Fruit fly (Drosophila melanogaster) whole organism, embryonic: ENCODE results near the gene nol.

Experiments used
- ATbp ChIP-seq: fragments of 200-800 bp; sonication (Bioruptor generic); optimal IDR thresholded peaks from 2 replicates; lab custom pipeline; 2017; ENCODE audit warnings: missing biosample characterization, mild to moderate bottlenecking, missing genetic modification characterization, missing genetic modification reagents
- CG11723 ChIP-seq: fragments of 200-800 bp; sonication (Bioruptor generic); optimal IDR thresholded peaks from 2 replicates; lab custom pipeline; 2017; ENCODE audit warnings: missing biosample characterization, mild to moderate bottlenecking, missing genetic modification characterization
- CG12219 ChIP-seq: fragments of 200-800 bp; sonication (Bioruptor generic); optimal IDR thresholded peaks from 3 replicates; lab custom pipeline; 2018; ENCODE audit warnings: missing biosample characterization, mild to moderate bottlenecking, missing genetic modification characterization
- CG12299 ChIP-seq: fragments of 200-800 bp; sonication (Bioruptor generic); optimal IDR thresholded peaks from 2 replicates; lab custom pipeline; 2018; ENCODE audit warnings: missing biosample characterization, mild to moderate bottlenecking, missing genetic modification characterization
- CG14710 ChIP-seq: fragments of 200-800 bp; sonication (Bioruptor generic); optimal IDR thresholded peaks from 3 replicates; lab custom pipeline; 2019; ENCODE audit warnings: missing biosample characterization, mild to moderate bottlenecking, missing genetic modification characterization, moderate library complexity
- CG15011 ChIP-seq: fragments of 200-800 bp; sonication (Bioruptor generic); optimal IDR thresholded peaks from 3 replicates; lab custom pipeline; 2018; ENCODE audit warnings: missing biosample characterization, mild to moderate bottlenecking, missing genetic modification characterization
- CG16779 ChIP-seq: fragments of 200-800 bp; sonication (Bioruptor generic); IDR thresholded peaks from 2 replicates; pipeline ENCODE4 v1.3.6; 2022; ENCODE audit warnings: missing biosample characterization, missing genetic modification characterization
- CG17359 ChIP-seq: fragments of 200-800 bp; sonication (Bioruptor generic); optimal IDR thresholded peaks from 3 replicates; lab custom pipeline; 2018; ENCODE audit warnings: missing biosample characterization, mild to moderate bottlenecking, missing genetic modification characterization, moderate library complexity
- CG17361 ChIP-seq: fragments of 200-800 bp; sonication (Bioruptor generic); IDR thresholded peaks from 3 replicates; pipeline ENCODE4 v1.3.6; 2022; ENCODE audit warnings: missing biosample characterization, missing genetic modification characterization
- CG2116 ChIP-seq: fragments of 200-800 bp; sonication (Bioruptor generic); optimal IDR thresholded peaks from 3 replicates; lab custom pipeline; 2018; ENCODE audit warnings: missing biosample characterization, mild to moderate bottlenecking, missing genetic modification characterization
- CG2875 ChIP-seq: fragments of 200-800 bp; sonication (Bioruptor generic); optimal IDR thresholded peaks from 2 replicates; lab custom pipeline; 2017; ENCODE audit warnings: missing biosample characterization, mild to moderate bottlenecking, missing genetic modification characterization, missing genetic modification reagents
- CG3163 ChIP-seq: fragments of 200-800 bp; sonication (Bioruptor generic); optimal IDR thresholded peaks from 3 replicates; lab custom pipeline; 2016; ENCODE audit warnings: missing biosample characterization, missing genetic modification characterization
- CG3407 ChIP-seq: fragments of 200-800 bp; sonication (Bioruptor generic); optimal IDR thresholded peaks from 2 replicates; lab custom pipeline; 2018; ENCODE audit warnings: missing biosample characterization, mild to moderate bottlenecking, missing genetic modification characterization
- CG4707 ChIP-seq: fragments of 200-800 bp; sonication (Bioruptor generic); optimal IDR thresholded peaks from 2 replicates; lab custom pipeline; 2018; ENCODE audit warnings: missing biosample characterization, mild to moderate bottlenecking, missing genetic modification characterization, moderate library complexity
- CG5245 ChIP-seq: fragments of 200-800 bp; sonication (Bioruptor generic); optimal IDR thresholded peaks from 3 replicates; lab custom pipeline; 2016; ENCODE audit warnings: missing biosample characterization, missing genetic modification characterization
- CG6272 ChIP-seq: fragments of 200-800 bp; sonication (Bioruptor generic); IDR thresholded peaks from 2 replicates; pipeline ENCODE4 v1.3.6; 2022; ENCODE audit warnings: missing biosample characterization, missing genetic modification characterization
- CG7839 ChIP-seq: fragments of 200-800 bp; sonication (Bioruptor generic); optimal IDR thresholded peaks from 3 replicates; lab custom pipeline; 2018; ENCODE audit warnings: missing biosample characterization, mild to moderate bottlenecking, missing genetic modification characterization, moderate library complexity
- CG9437 ChIP-seq: fragments of 200-800 bp; sonication (Bioruptor generic); optimal IDR thresholded peaks from 2 replicates; lab custom pipeline; 2018; ENCODE audit warnings: missing biosample characterization, mild to moderate bottlenecking, missing genetic modification characterization
- CG9876 ChIP-seq: fragments of 200-800 bp; sonication (Bioruptor generic); optimal IDR thresholded peaks from 2 replicates; lab custom pipeline; 2016; ENCODE audit warnings: missing biosample characterization, missing genetic modification characterization
- CG9932 ChIP-seq: fragments of 200-800 bp; sonication (Bioruptor generic); IDR thresholded peaks from 2 replicates; pipeline ENCODE4 v1.3.6; 2022; ENCODE audit warnings: missing biosample characterization, missing genetic modification characterization
- CoRest ChIP-seq: fragments of 200-800 bp; sonication (Bioruptor generic); optimal IDR thresholded peaks from 3 replicates; lab custom pipeline; 2018; ENCODE audit warnings: missing biosample characterization, mild to moderate bottlenecking, missing genetic modification characterization, moderate library complexity
- CrebB ChIP-seq: fragments of 200-800 bp; sonication (Bioruptor generic); optimal IDR thresholded peaks from 3 replicates; lab custom pipeline; 2018; ENCODE audit warnings: missing biosample characterization, mild to moderate bottlenecking, missing genetic modification characterization
- Deaf1 ChIP-seq: fragments of 200-800 bp; optimal IDR thresholded peaks from 3 replicates; lab custom pipeline; 2019; ENCODE audit warnings: missing biosample characterization, mild to moderate bottlenecking, missing genetic modification characterization, moderate library complexity
- Doc3 ChIP-seq: fragments of 200-800 bp; sonication (Bioruptor generic); IDR thresholded peaks from 3 replicates; pipeline ENCODE4 v1.3.6; 2022; ENCODE audit warnings: missing biosample characterization, missing genetic modification characterization; ENCODE audit not compliant: partially characterized antibody
- Dref ChIP-seq: fragments of 200-800 bp; sonication (Bioruptor generic); IDR thresholded peaks from 2 replicates; pipeline ENCODE4 v1.3.6; 2022; ENCODE audit warnings: missing biosample characterization, missing genetic modification characterization
- ERR ChIP-seq: fragments of 200-800 bp; sonication (Bioruptor generic); optimal IDR thresholded peaks from 2 replicates; lab custom pipeline; 2016; ENCODE audit warnings: missing biosample characterization, missing genetic modification characterization
- Fer3 ChIP-seq: fragments of 200-800 bp; sonication (Bioruptor generic); optimal IDR thresholded peaks from 2 replicates; lab custom pipeline; 2018; ENCODE audit warnings: missing biosample characterization, mild to moderate bottlenecking, missing genetic modification characterization, moderate library complexity
- Jarid2 ChIP-seq: fragments of 200-800 bp; sonication (Bioruptor generic); optimal IDR thresholded peaks from 3 replicates; lab custom pipeline; 2017; ENCODE audit warnings: mild to moderate bottlenecking, missing biosample characterization, missing genetic modification reagents, missing genetic modification characterization
- Lpt ChIP-seq: fragments of >200 bp; optimal IDR thresholded peaks from 2 replicates; lab custom pipeline; 2018; ENCODE audit warnings: missing biosample characterization, missing genetic modification characterization
- MESR4 ChIP-seq: fragments of 200-800 bp; sonication (Bioruptor generic); optimal IDR thresholded peaks from 2 replicates; lab custom pipeline; 2018; ENCODE audit warnings: missing biosample characterization, mild to moderate bottlenecking, missing genetic modification characterization, moderate library complexity
- dati ChIP-seq: fragments of 200-800 bp; sonication (Bioruptor generic); IDR thresholded peaks from 2 replicates; pipeline ENCODE4 v1.3.6; 2022; ENCODE audit warnings: missing biosample characterization, missing genetic modification characterization
- dm ChIP-seq: fragments of 200-800 bp; sonication (Bioruptor generic); optimal IDR thresholded peaks from 3 replicates; lab custom pipeline; 2016; ENCODE audit warnings: missing biosample characterization, missing genetic modification characterization
- dysf ChIP-seq: fragments of 200-800 bp; sonication (Bioruptor generic); IDR thresholded peaks from 3 replicates; pipeline ENCODE4 v1.3.6; 2022; ENCODE audit warnings: missing biosample characterization, missing genetic modification characterization
- en ChIP-seq: fragments of 200-800 bp; sonication (Bioruptor generic); optimal IDR thresholded peaks from 2 replicates; lab custom pipeline; 2016; ENCODE audit warnings: missing biosample characterization, missing genetic modification characterization
- grau ChIP-seq: fragments of 200-800 bp; optimal IDR thresholded peaks from 3 replicates; lab custom pipeline; 2019; ENCODE audit warnings: missing biosample characterization, mild to moderate bottlenecking, missing genetic modification characterization, moderate library complexity
- grn ChIP-seq: fragments of 200-800 bp; sonication (Bioruptor generic); optimal IDR thresholded peaks from 3 replicates; lab custom pipeline; 2017; ENCODE audit warnings: missing biosample characterization, missing genetic modification characterization
- h ChIP-seq: fragments of >200 bp; optimal IDR thresholded peaks from 2 replicates; lab custom pipeline; 2017
- ind ChIP-seq: fragments of 200-800 bp; sonication (Bioruptor generic); optimal IDR thresholded peaks from 3 replicates; lab custom pipeline; 2016; ENCODE audit warnings: missing biosample characterization, missing genetic modification characterization
- inv ChIP-seq: fragments of 200-800 bp; sonication (Bioruptor generic); IDR thresholded peaks from 2 replicates; pipeline ENCODE4 v1.3.6; 2022; ENCODE audit warnings: missing biosample characterization, missing genetic modification characterization; ENCODE audit not compliant: partially characterized antibody
- lmd ChIP-seq: fragments of 200-800 bp; sonication (Bioruptor generic); IDR thresholded peaks from 2 replicates; pipeline ENCODE4 v1.3.6; 2022; ENCODE audit warnings: missing biosample characterization, missing genetic modification characterization
- lov ChIP-seq, 2 experiments: fragments of 200-800 bp in 1 of 2; fragments of >200 bp in 1 of 2; sonication (Bioruptor generic) in 1 of 2; IDR thresholded peaks in 1 of 2; optimal IDR thresholded peaks in 1 of 2; 2 replicates in 1 of 2; 3 replicates in 1 of 2; pipeline versions ENCODE4 v1.3.6 to Lab custom; 2017 to 2022; ENCODE audit warnings: missing biosample characterization in 1 of 2, missing genetic modification characterization in 1 of 2
- mam ChIP-seq: fragments of 200-800 bp; sonication (Bioruptor generic); optimal IDR thresholded peaks from 3 replicates; lab custom pipeline; 2016; ENCODE audit warnings: missing biosample characterization, missing genetic modification characterization
- pfk ChIP-seq: fragments of 200-800 bp; sonication (Bioruptor generic); optimal IDR thresholded peaks from 2 replicates; lab custom pipeline; 2018; ENCODE audit warnings: missing biosample characterization, mild to moderate bottlenecking, missing genetic modification characterization, moderate library complexity
- sens-2 ChIP-seq: fragments of 200-800 bp; sonication (Bioruptor generic); IDR thresholded peaks from 2 replicates; pipeline ENCODE4 v1.3.6; 2022; ENCODE audit warnings: missing biosample characterization, missing genetic modification characterization
- sisA ChIP-seq: fragments of 200-800 bp; sonication (Bioruptor generic); IDR thresholded peaks from 2 replicates; pipeline ENCODE4 v1.3.6; 2022; ENCODE audit warnings: missing biosample characterization, missing genetic modification characterization
- toy ChIP-seq: fragments of 200-800 bp; sonication (Bioruptor generic); IDR thresholded peaks from 2 replicates; pipeline ENCODE4 v1.3.6; 2022; ENCODE audit warnings: missing biosample characterization, missing genetic modification characterization
- trem ChIP-seq: fragments of 200-800 bp; optimal IDR thresholded peaks from 3 replicates; lab custom pipeline; 2019; ENCODE audit warnings: missing biosample characterization, mild to moderate bottlenecking, missing genetic modification characterization, moderate library complexity
- unpg ChIP-seq: fragments of 200-800 bp; sonication (Bioruptor generic); optimal IDR thresholded peaks from 3 replicates; lab custom pipeline; 2018; ENCODE audit warnings: missing biosample characterization, mild to moderate bottlenecking, missing genetic modification characterization, moderate library complexity
- z ChIP-seq: fragments of 200-800 bp; sonication (Bioruptor generic); IDR thresholded peaks from 3 replicates; pipeline ENCODE4 v1.3.6; 2022; ENCODE audit warnings: missing biosample characterization, missing genetic modification characterization
- zf30C ChIP-seq: fragments of 200-800 bp; sonication (Bioruptor generic); optimal IDR thresholded peaks from 3 replicates; lab custom pipeline; 2018; ENCODE audit warnings: missing biosample characterization, mild to moderate bottlenecking, missing genetic modification characterization

Gene nol

DNA sequence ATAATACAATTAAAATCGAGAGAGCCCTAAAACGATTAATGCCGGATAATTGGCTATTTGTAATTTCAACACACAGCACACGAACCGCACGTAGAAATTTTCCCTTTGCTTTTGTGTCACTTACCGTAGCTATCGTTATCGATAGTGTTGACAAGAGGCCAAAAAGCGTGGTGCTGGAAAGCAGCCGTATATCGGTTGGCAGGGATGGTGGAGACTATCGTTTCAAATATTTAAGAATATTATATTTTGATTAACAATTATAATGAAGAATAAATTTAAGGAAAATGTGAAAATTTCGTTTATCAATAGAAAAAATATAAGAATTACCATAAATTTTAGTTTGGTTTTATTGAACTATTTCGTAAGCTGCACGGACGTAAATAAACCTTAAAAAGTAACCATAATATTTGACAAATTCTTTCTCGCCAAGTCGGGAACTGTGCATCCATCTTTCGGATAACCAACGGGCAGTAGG, 37.6 kb upstream of the nol start, which contains the start of gene JIL-1 (continued):
- TF ChIP-seq CG15011 (no peak), Jarid2 (GFP tag; lab: Kevin White, UChicago) (peak; percentile 27), dm (no peak), CG17361 (peak; percentile 61), ATbp (no peak), Fer3 (tag; lab: Kevin White, UChicago) (peak; percentile 54), CG14710 (tag; lab: Kevin White, UChicago) (peak; percentile 58), z (GFP tag; lab: Robert Waterston, UW) (0 out of 3 replicates have a peak, but pooled peaks have one; percentile 28), lmd (peak; percentile 76; the same call in 1 of the 2 replicates), CG6272 (peak; percentile 94), CG2875 (no peak), CG3163 (GFP tag; lab: Kevin White, UChicago) (no peak), sisA (GFP tag; lab: Robert Waterston, UW) (peak; percentile 79), h (lab: Kevin White, UChicago) (no peak), dati (peak; percentile 47; the same call in 1 of the 2 replicates), CG12299 (tag; lab: Kevin White, UChicago) (no peak), CoRest (tag; lab: Kevin White, UChicago) (peak; percentile 60), CG16779 (GFP tag; lab: Robert Waterston, UW) (peak; percentile 72; the same call in 1 of the 2 replicates), CG9876 (GFP tag; lab: Kevin White, UChicago) (no peak), CG17359 (tag; lab: Kevin White, UChicago) (peak; percentile 62), dysf (GFP tag; lab: Robert Waterston, UW) (peak; percentile 75), lov (optimal IDR thresholded peaks at IDR 0.05; lab: Kevin White, UChicago) (no peak), lov (GFP tag; IDR thresholded peaks at IDR 0.05; lab: Robert Waterston, UW) (peak; percentile 61; the same call in 1 of the 3 replicates), MESR4 (GFP tag; lab: Kevin White, UChicago) (peak; percentile 70), grau (peak; percentile 66), Deaf1 (tag; lab: Kevin White, UChicago) (peak; percentile 6), unpg (GFP tag; lab: Kevin White, UChicago) (peak; percentile 30), ind (GFP tag; lab: Kevin White, UChicago) (peak; percentile 64), inv (peak; percentile 83), ERR (GFP tag; lab: Kevin White, UChicago) (no peak), CG3407 (GFP tag; lab: Kevin White, UChicago) (peak; percentile 46), zf30C (GFP tag; lab: Kevin White, UChicago) (no peak), CG9932 (GFP tag; lab: Robert Waterston, UW) (peak; percentile 95), CG12219 (GFP tag; lab: Kevin White, UChicago) (no peak), toy (GFP tag; lab: Robert Waterston, UW) (peak; percentile 43; the same call in 1 of the 2 replicates), CG2116 (GFP tag; lab: Kevin White, UChicago) (peak; percentile 58), CrebB (no peak), en (GFP tag; lab: Kevin White, UChicago) (no peak), CG4707 (GFP tag; lab: Kevin White, UChicago) (peak; percentile 25), CG11723 (GFP tag; lab: Kevin White, UChicago) (peak; percentile 50), trem (tag; lab: Kevin White, UChicago) (peak; percentile 8), pfk (GFP tag; lab: Kevin White, UChicago) (no peak), grn (GFP tag; lab: Kevin White, UChicago) (no peak), CG9437 (peak; percentile 30), sens-2 (no peak), Dref (GFP tag; lab: Robert Waterston, UW) (peak; percentile 84), CG5245 (GFP tag; lab: Kevin White, UChicago) (peak; percentile 40), CG7839 (tag; lab: Kevin White, UChicago) (peak; percentile 79), mam (GFP tag; lab: Kevin White, UChicago) (peak; percentile 64), Lpt (GFP tag; lab: Kevin White, UChicago) (no peak), Doc3 (GFP tag; lab: Robert Waterston, UW) (peak; percentile 69)
